Worm (Caenorhabditis elegans): Measurements from ENCODE around the gene C04H5.1.

The C04H5.1 gene

DNA sequence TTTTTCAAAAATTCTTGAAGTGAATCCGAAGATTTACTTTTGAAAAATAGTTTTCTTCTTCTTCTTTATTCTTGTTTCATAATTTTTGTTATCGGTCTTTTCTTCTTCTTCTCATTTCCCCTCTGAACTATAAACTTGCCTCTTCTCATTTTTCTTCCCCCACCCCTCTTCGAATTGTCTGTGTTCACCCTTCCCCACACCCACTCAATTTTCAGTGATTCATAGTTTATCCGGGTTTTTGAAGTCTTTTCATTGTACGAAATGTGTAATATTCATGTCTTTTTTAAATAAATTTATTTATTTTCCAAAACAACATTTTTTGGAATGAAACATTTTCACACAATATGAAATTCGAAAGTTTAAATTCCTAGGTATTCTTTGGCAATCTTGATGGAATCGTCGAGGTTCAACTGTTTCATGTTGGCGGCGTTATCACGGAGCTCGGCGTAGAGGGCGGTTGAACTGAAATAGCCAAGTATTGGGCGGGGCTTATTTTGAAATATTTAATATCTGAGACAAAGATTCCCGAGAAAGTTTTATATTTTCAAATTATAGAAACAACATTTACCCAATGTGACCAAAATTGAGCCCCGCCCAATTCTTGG is 41.4 kb upstream of the C04H5.1 start:
- TF ChIP-seq snpc-4 (tag; optimal IDR thresholded peaks at IDR 0.05) (no peak), dmd-4 (tag; optimal IDR thresholded peaks at IDR 0.05) (no peak), ama-1 (optimal IDR thresholded peaks at IDR 0.05) (peak; percentile 59)

DNA sequence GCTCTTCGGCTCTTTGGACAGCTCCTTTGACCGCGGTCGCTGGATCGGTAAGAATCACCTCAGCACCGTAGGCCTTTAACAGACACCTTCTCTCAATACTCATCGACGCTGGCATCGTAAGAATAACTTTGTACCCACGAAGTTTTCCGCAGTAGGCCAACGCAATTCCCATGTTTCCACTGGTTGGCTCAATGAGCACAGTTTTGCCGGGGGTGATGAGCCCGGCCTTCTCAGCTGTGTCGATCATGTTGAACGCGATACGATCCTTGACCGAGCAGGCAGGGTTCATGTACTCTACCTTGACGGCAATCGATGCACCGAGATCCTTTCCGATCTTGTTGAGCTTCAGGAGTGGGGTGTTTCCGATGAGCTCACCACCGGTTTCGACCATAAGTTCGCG is 40.1 kb upstream of the C04H5.1 start:
- TF ChIP-seq lin-39 (tag; optimal IDR thresholded peaks at IDR 0.05): no peak
- no peak for TF ChIP-seq egl-27 (tag; optimal IDR thresholded peaks at IDR 0.05)
- TF ChIP-seq ceh-82 (tag; optimal IDR thresholded peaks at IDR 0.05): no peak
- TF ChIP-seq nhr-11 (tag; optimal IDR thresholded peaks at IDR 0.05): no peak
- no peak for TF ChIP-seq C34F6.9 (tag; optimal IDR thresholded peaks at IDR 0.05)

DNA sequence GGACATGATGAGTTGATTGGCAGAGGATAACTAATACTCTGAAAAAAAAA is 39.9 kb upstream of the C04H5.1 start, which contains the start of gene cysl-2:
Gene cysl-2, minus strand, starts transcription at position 38 of the 50 bp plus-strand sequence.
- no peak for TF ChIP-seq dmd-4 (tag; optimal IDR thresholded peaks at IDR 0.05)
- TF ChIP-seq gmeb-1 (tag; optimal IDR thresholded peaks at IDR 0.05): no peak
- TF ChIP-seq unc-39 (tag; optimal IDR thresholded peaks at IDR 0.05): no peak
- TF ChIP-seq ama-1 (optimal IDR thresholded peaks at IDR 0.05): peak; percentile 61
- TF ChIP-seq aly-2 (tag; optimal IDR thresholded peaks at IDR 0.05): no peak
- TF ChIP-seq nhr-237 (tag; optimal IDR thresholded peaks at IDR 0.05): no peak

DNA sequence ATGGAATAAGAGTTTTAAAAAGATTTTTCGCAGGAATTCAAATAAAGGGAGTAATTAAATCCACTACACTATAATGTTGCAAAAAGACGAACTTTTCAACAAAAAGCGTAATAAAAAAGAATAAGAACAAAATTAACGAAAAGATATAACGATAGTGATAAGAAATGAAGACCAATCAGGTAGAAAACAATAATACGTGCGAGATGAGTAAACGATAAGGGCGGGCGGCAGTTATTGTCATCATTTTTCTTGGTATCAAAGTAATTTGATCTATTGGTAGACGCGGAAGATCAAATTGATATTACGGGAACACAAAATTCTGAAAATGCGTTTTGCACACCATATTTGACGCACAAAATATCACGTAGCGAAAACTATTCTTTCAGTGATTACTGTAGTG is 39.6 kb upstream of the C04H5.1 start:
- TF ChIP-seq blmp-1 (tag; optimal IDR thresholded peaks at IDR 0.05; ENCODE audit: insufficient read depth) (peak; percentile 12), gmeb-1 (tag; optimal IDR thresholded peaks at IDR 0.05) (no peak), dmd-4 (tag; optimal IDR thresholded peaks at IDR 0.05) (no peak), skn-1 (tag; optimal IDR thresholded peaks at IDR 0.05) (peak; percentile 92), elt-1 (tag; optimal IDR thresholded peaks at IDR 0.05) (no peak), fos-1 (tag; optimal IDR thresholded peaks at IDR 0.05) (peak; percentile 55), ztf-4 (tag; optimal IDR thresholded peaks at IDR 0.05) (no peak), sma-9 (GFP tag; optimal IDR thresholded peaks at IDR 0.05) (peak; percentile 30), sma-9 (tag; optimal IDR thresholded peaks at IDR 0.05) (no peak)

DNA sequence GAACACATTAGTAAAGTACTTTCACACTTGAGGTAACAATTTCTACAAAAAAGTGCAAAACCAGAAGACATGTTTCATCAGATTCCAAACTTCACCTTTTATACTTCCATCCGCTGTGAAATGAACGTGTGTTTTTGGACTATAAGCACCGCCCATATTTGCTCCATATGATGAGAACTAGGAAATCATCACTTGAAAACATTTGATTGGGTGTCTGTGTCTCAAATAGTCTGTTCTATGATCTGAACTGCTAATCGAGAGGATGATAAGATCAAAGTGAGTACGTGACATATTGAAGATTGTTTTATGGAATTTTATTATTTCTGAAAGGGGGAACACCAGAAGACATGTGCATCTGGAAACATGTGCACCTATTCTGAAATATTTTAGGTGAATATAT is 38.8 kb upstream of the C04H5.1 start:
- TF ChIP-seq nhr-6 (tag; optimal IDR thresholded peaks at IDR 0.05): no peak
- no peak for TF ChIP-seq ZK546.5 (tag; optimal IDR thresholded peaks at IDR 0.05)
- peak; percentile 35 for TF ChIP-seq nhr-77 (tag; optimal IDR thresholded peaks at IDR 0.05)
- TF ChIP-seq lsy-2 (tag; optimal IDR thresholded peaks at IDR 0.05): no peak
- TF ChIP-seq sem-4 (tag; optimal IDR thresholded peaks at IDR 0.05): no peak
- TF ChIP-seq mbf-1 (tag; optimal IDR thresholded peaks at IDR 0.05): no peak
- TF ChIP-seq fos-1 (tag; optimal IDR thresholded peaks at IDR 0.05): peak; percentile 1
- peak; percentile 54 for TF ChIP-seq blmp-1 (tag; optimal IDR thresholded peaks at IDR 0.05; ENCODE audit: insufficient read depth)
- TF ChIP-seq nhr-25 (tag; optimal IDR thresholded peaks at IDR 0.05): peak; percentile 12
- TF ChIP-seq ztf-1 (GFP tag; conservative IDR thresholded peaks at IDR 0.05): no peak
- TF ChIP-seq F13H6.1 (tag; optimal IDR thresholded peaks at IDR 0.05): no peak
- TF ChIP-seq unc-39 (tag; optimal IDR thresholded peaks at IDR 0.05): no peak
- no peak for TF ChIP-seq lin-13 (GFP tag; optimal IDR thresholded peaks at IDR 0.05)
- no peak for TF ChIP-seq ztf-4 (tag; optimal IDR thresholded peaks at IDR 0.05)
- TF ChIP-seq sma-9 (GFP tag; optimal IDR thresholded peaks at IDR 0.05): peak; percentile 87
- TF ChIP-seq sma-9 (tag; optimal IDR thresholded peaks at IDR 0.05): no peak
- no peak for TF ChIP-seq lin-11 (tag; optimal IDR thresholded peaks at IDR 0.05)
- no peak for TF ChIP-seq nhr-23 (tag; optimal IDR thresholded peaks at IDR 0.05)
- no peak for TF ChIP-seq unc-62 (GFP tag; optimal IDR thresholded peaks at IDR 0.05)
- no peak for TF ChIP-seq Y55F3AM.14 (GFP tag; optimal IDR thresholded peaks at IDR 0.05)
- TF ChIP-seq nhr-129 (tag; optimal IDR thresholded peaks at IDR 0.05): peak; percentile 43
- TF ChIP-seq zag-1 (tag; optimal IDR thresholded peaks at IDR 0.05): no peak
- peak; percentile 55 for TF ChIP-seq nhr-21 (tag; optimal IDR thresholded peaks at IDR 0.05)
- TF ChIP-seq unc-55 (GFP tag; optimal IDR thresholded peaks at IDR 0.05): no peak
- no peak for TF ChIP-seq egl-27 (tag; optimal IDR thresholded peaks at IDR 0.05)
- peak; percentile 42 for TF ChIP-seq crh-2 (tag; optimal IDR thresholded peaks at IDR 0.05)
- no peak for TF ChIP-seq peb-1 (tag; optimal IDR thresholded peaks at IDR 0.05)
- TF ChIP-seq nhr-12 (tag; optimal IDR thresholded peaks at IDR 0.05): no peak

All from whole organism, L2 larva.